Worm (Caenorhabditis elegans): Measurements from ENCODE around the gene dylt-3.

- TF ChIP-seq snpc-4 (tag; optimal IDR thresholded peaks at IDR 0.05) (no peak), sox-4 (tag; optimal IDR thresholded peaks at IDR 0.05) (no peak)
These were observed 43.8 kb downstream of the dylt-3 start for ce11 chrII:8225347-8225746.
